Worm (Caenorhabditis elegans) whole organism, L1 larva: ENCODE results near the gene glb-31.

Source experiments
- C04F5.9 ChIP-seq: sonication (generic microtip); optimal IDR thresholded peaks from 2 replicates; lab custom pipeline; 2016; ENCODE audit warnings: missing genetic modification characterization, missing compliant biosample characterization
- Y116A8C.19 ChIP-seq: sonication (generic microtip); optimal IDR thresholded peaks from 2 replicates; lab custom pipeline; 2016; ENCODE audit warnings: missing compliant biosample characterization, missing genetic modification characterization, borderline replicate concordance
- aly-2 ChIP-seq: fragments of 150-350 bp; optimal IDR thresholded peaks from 2 replicates; lab custom pipeline; 2014; ENCODE audit warnings: missing biosample characterization, missing genetic modification characterization
- ama-1 ChIP-seq: fragments of 150-350 bp; optimal IDR thresholded peaks from 2 replicates; lab custom pipeline; 2014
- blmp-1 ChIP-seq: fragments of 150-350 bp; optimal IDR thresholded peaks from 2 replicates; lab custom pipeline; 2014; ENCODE audit warnings: missing biosample characterization, missing genetic modification characterization
- ceh-82 ChIP-seq, 3 experiments: fragments of 150-350 bp in 1 of 3; sonication (generic microtip) in 2 of 3; optimal IDR thresholded peaks; 2 replicates each; lab custom pipeline; 2014 to 2017; ENCODE audit warnings: missing biosample characterization in 3 of 3, missing genetic modification characterization in 3 of 3
- ces-1 ChIP-seq: fragments of 150-350 bp; optimal IDR thresholded peaks from 2 replicates; lab custom pipeline; 2014; ENCODE audit warnings: missing biosample characterization, missing genetic modification reagents, missing genetic modification characterization
- dpl-1 ChIP-seq, 3 experiments: fragments of 150-350 bp in 2 of 3; sonication (generic microtip) in 1 of 3; optimal IDR thresholded peaks; 2 replicates each; lab custom pipeline; 2014 to 2017; ENCODE audit warnings: missing biosample characterization in 3 of 3, missing genetic modification characterization in 3 of 3, missing genetic modification reagents in 3 of 3
- efl-1 ChIP-seq, 4 experiments: fragments of 150-350 bp; optimal IDR thresholded peaks in 3 of 4; peaks in 1 of 4; 1 replicate in 1 of 4; 2 replicates in 3 of 4; lab custom pipeline; 2014; ENCODE audit warnings: missing biosample characterization in 2 of 4, missing genetic modification characterization in 2 of 4, missing genetic modification reagents in 2 of 4
- elt-3 ChIP-seq, 6 experiments: fragments of 150-350 bp in 1 of 6; sonication (generic microtip); optimal IDR thresholded peaks; 2 replicates each; lab custom pipeline; 2017 to 2018; ENCODE audit warnings: missing biosample characterization in 6 of 6, missing genetic modification characterization in 6 of 6, inconsistent platforms in 1 of 6
- fkh-8 ChIP-seq: sonication (generic microtip); optimal IDR thresholded peaks from 2 replicates; lab custom pipeline; 2016; ENCODE audit warnings: mild to moderate bottlenecking, missing genetic modification characterization, missing compliant biosample characterization
- fos-1 ChIP-seq: fragments of 150-350 bp; optimal IDR thresholded peaks from 2 replicates; lab custom pipeline; 2014; ENCODE audit warnings: missing biosample characterization, missing genetic modification characterization
- hlh-17 ChIP-seq: fragments of 200-800 bp; sonication (Bioruptor generic); optimal IDR thresholded peaks from 2 replicates; lab custom pipeline; 2018; ENCODE audit warnings: missing genetic modification characterization, mild to moderate bottlenecking, missing compliant biosample characterization, moderate library complexity, borderline replicate concordance
- hlh-4 ChIP-seq: sonication (generic microtip); optimal IDR thresholded peaks from 2 replicates; lab custom pipeline; 2016; ENCODE audit warnings: mild to moderate bottlenecking, missing genetic modification characterization, missing compliant biosample characterization
- irx-1 ChIP-seq: sonication (generic microtip); optimal IDR thresholded peaks from 2 replicates; lab custom pipeline; 2016; ENCODE audit warnings: missing genetic modification characterization, missing compliant biosample characterization
- isw-1 ChIP-seq: fragments of 200-800 bp; sonication (Bioruptor generic); IDR thresholded peaks from 2 replicates; pipeline ENCODE4 v1.3.6; 2022; ENCODE audit warnings: missing genetic modification characterization, missing compliant biosample characterization
- lin-14 ChIP-seq: fragments of 200-800 bp; sonication (Bioruptor generic); optimal IDR thresholded peaks from 2 replicates; lab custom pipeline; 2018; ENCODE audit warnings: mild to moderate bottlenecking, missing genetic modification characterization, moderate library complexity, missing compliant biosample characterization
- lin-15B ChIP-seq: fragments of 150-350 bp; sonication (generic microtip); optimal IDR thresholded peaks from 3 replicates; lab custom pipeline; 2014; ENCODE audit warnings: missing biosample characterization, missing genetic modification characterization
- lin-35 ChIP-seq, 2 experiments: fragments of 150-350 bp; optimal IDR thresholded peaks; 2 replicates each; lab custom pipeline; 2014; ENCODE audit warnings: missing biosample characterization in 2 of 2, missing genetic modification characterization in 2 of 2, missing genetic modification reagents in 2 of 2
- lsy-2 ChIP-seq, 2 experiments: fragments of 150-350 bp; optimal IDR thresholded peaks; 2 replicates each; lab custom pipeline; 2014; ENCODE audit warnings: missing biosample characterization in 2 of 2, missing genetic modification characterization in 2 of 2
- mdl-1 ChIP-seq, 2 experiments: fragments of 150-350 bp; optimal IDR thresholded peaks; 2 replicates each; lab custom pipeline; 2014 to 2017; ENCODE audit warnings: missing biosample characterization in 2 of 2, missing genetic modification characterization in 2 of 2, inconsistent platforms in 1 of 2
- nhr-11 ChIP-seq: fragments of 150-350 bp; optimal IDR thresholded peaks from 2 replicates; lab custom pipeline; 2014; ENCODE audit warnings: missing biosample characterization, missing genetic modification characterization
- nhr-12 ChIP-seq: sonication (generic microtip); optimal IDR thresholded peaks from 2 replicates; lab custom pipeline; 2017; ENCODE audit warnings: missing biosample characterization, missing genetic modification characterization
- nhr-20 ChIP-seq: sonication (generic microtip); optimal IDR thresholded peaks from 2 replicates; lab custom pipeline; 2016; ENCODE audit warnings: mild to moderate bottlenecking, missing genetic modification characterization, missing compliant biosample characterization
- nhr-237 ChIP-seq: fragments of 150-350 bp; optimal IDR thresholded peaks from 2 replicates; lab custom pipeline; 2014; ENCODE audit warnings: missing biosample characterization, missing genetic modification characterization
- nhr-28 ChIP-seq: fragments of 150-350 bp; optimal IDR thresholded peaks from 2 replicates; lab custom pipeline; 2014; ENCODE audit warnings: missing biosample characterization, missing genetic modification characterization
- nhr-47 ChIP-seq: sonication (generic microtip); optimal IDR thresholded peaks from 2 replicates; lab custom pipeline; 2016; ENCODE audit warnings: mild to moderate bottlenecking, missing genetic modification characterization, moderate library complexity, missing compliant biosample characterization
- nhr-71 ChIP-seq: sonication (generic microtip); optimal IDR thresholded peaks from 2 replicates; lab custom pipeline; 2016; ENCODE audit warnings: mild to moderate bottlenecking, missing genetic modification characterization, moderate library complexity, missing compliant biosample characterization
- nhr-77 ChIP-seq: fragments of 150-350 bp; optimal IDR thresholded peaks from 2 replicates; lab custom pipeline; 2014; ENCODE audit warnings: missing biosample characterization, missing genetic modification characterization
- nhr-85 ChIP-seq: sonication (generic microtip); peaks from one replicate; lab custom pipeline; 2016; ENCODE audit warnings: missing genetic modification characterization, inconsistent platforms, missing compliant biosample characterization
- pag-3 ChIP-seq: sonication (generic microtip); optimal IDR thresholded peaks from 2 replicates; lab custom pipeline; 2017; ENCODE audit warnings: missing genetic modification characterization, mild to moderate bottlenecking, missing compliant biosample characterization, antibody characterized with exemption, borderline replicate concordance; ENCODE audit not compliant: insufficient read depth
- skn-1 ChIP-seq: fragments of 150-350 bp; optimal IDR thresholded peaks from 2 replicates; lab custom pipeline; 2014; ENCODE audit warnings: missing biosample characterization, missing genetic modification characterization
- snu-23 ChIP-seq: sonication (generic microtip); optimal IDR thresholded peaks from 2 replicates; lab custom pipeline; 2016; ENCODE audit warnings: missing genetic modification characterization, missing compliant biosample characterization
- swsn-7 ChIP-seq: sonication (generic microtip); optimal IDR thresholded peaks from 2 replicates; lab custom pipeline; 2016; ENCODE audit warnings: missing genetic modification characterization, missing compliant biosample characterization
- tbx-2 ChIP-seq: sonication (generic microtip); optimal IDR thresholded peaks from 2 replicates; lab custom pipeline; 2016; ENCODE audit warnings: missing genetic modification characterization, missing compliant biosample characterization
- xbp-1 ChIP-seq: sonication (generic microtip); optimal IDR thresholded peaks from 2 replicates; lab custom pipeline; 2016; ENCODE audit warnings: missing genetic modification characterization, missing compliant biosample characterization
- zag-1 ChIP-seq: fragments of 150-350 bp; optimal IDR thresholded peaks from 2 replicates; lab custom pipeline; 2014; ENCODE audit warnings: missing biosample characterization, missing genetic modification characterization
- ztf-11 ChIP-seq, 2 experiments: sonication (generic microtip); optimal IDR thresholded peaks; 2 replicates each; lab custom pipeline; 2016 to 2017; ENCODE audit warnings: missing genetic modification characterization in 2 of 2, missing biosample characterization in 1 of 2, missing compliant biosample characterization in 1 of 2

The glb-31 gene

DNA sequence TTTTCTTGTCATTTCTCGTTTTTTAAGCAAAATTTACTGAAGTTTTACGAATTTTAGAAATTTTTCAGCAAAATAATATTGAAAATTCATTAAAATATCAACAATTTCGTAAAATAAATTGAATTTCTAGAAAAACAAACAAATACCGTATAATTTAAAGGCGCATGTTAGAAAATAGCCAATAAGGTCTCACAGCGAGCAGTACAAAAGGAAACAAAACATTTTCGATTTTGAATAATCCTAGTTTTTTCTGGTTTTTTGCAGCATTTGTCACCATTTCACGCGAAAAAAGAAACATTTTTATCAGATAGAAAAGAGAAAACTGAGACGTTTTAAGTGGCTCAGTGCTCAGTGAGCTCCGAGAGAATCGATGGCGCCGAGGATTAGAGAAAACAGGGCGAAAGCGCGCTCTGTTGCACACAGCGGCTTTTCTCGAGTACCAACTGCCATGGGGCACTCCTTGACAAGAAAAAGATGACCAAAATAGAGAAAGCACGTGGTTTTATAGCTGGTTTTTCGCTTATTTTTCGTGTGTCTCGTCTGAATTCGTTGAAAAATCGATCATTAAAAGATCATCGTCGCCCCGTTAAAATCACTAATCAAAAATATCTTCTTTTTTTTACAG lies 8.6 kb upstream of the glb-31 start, which contains the start of the genes alh-6 and fcho-1:
Gene alh-6 (minus strand): TSS at position 242 of the 625 bp plus-strand sequence.
Gene fcho-1 (plus strand): TSS at position 624 of the 625 bp plus-strand sequence.
- TF ChIP-seq nhr-77 (tag; lab: Kevin White, UChicago) (no peak), lin-14 (GFP tag; lab: Kevin White, UChicago) (peak; percentile 63), fos-1 (tag; lab: Kevin White, UChicago) (no peak), ztf-11 (tag; optimal IDR thresholded peaks at IDR 0.05; lab: Kevin White, UChicago) (no peak), hlh-17 (GFP tag; lab: Kevin White, UChicago) (no peak), nhr-20 (tag; lab: Kevin White, UChicago) (peak; percentile 19), efl-1 (optimal IDR thresholded peaks at IDR 0.05; lab: Kevin White, UChicago) (peak; percentile 24 to 27), efl-1 (GFP tag; optimal IDR thresholded peaks at IDR 0.05 in 1 of 2; lab: Kevin White, UChicago) (peak in 1 of 2 experiments; percentile 36), nhr-85 (tag; lab: Kevin White, UChicago) (no peak), mdl-1 (tag; optimal IDR thresholded peaks at IDR 0.05; lab: Kevin White, UChicago) (peak in 1 of 2 experiments; percentile 19), nhr-28 (tag; lab: Kevin White, UChicago) (no peak), lin-35 (GFP tag; optimal IDR thresholded peaks at IDR 0.05; lab: Kevin White, UChicago) (peak; percentile 28 to 46), elt-3 (tag; optimal IDR thresholded peaks at IDR 0.05; lab: Kevin White, UChicago) (peak in 1 of 6 experiments; percentile 8), irx-1 (no peak), isw-1 (GFP tag; lab: Robert Waterston, UW) (peak; percentile 14; the same call in 1 of the 2 replicates), C04F5.9 (tag; lab: Kevin White, UChicago) (no peak), nhr-237 (tag; lab: Kevin White, UChicago) (no peak), dpl-1 (GFP tag; optimal IDR thresholded peaks at IDR 0.05; lab: Kevin White, UChicago) (peak in 1 of 3 experiments; percentile 40), ceh-82 (tag; optimal IDR thresholded peaks at IDR 0.05; lab: Kevin White, UChicago) (peak in 1 of 3 experiments; percentile 11), lin-15B (tag; lab: Kevin White, UChicago) (peak; percentile 32), skn-1 (peak; percentile 3), nhr-47 (tag; lab: Kevin White, UChicago) (peak; percentile 25), fkh-8 (tag; lab: Kevin White, UChicago) (no peak), lsy-2 (tag; optimal IDR thresholded peaks at IDR 0.05; lab: Kevin White, UChicago) (peak in 1 of 2 experiments; percentile 24)

DNA sequence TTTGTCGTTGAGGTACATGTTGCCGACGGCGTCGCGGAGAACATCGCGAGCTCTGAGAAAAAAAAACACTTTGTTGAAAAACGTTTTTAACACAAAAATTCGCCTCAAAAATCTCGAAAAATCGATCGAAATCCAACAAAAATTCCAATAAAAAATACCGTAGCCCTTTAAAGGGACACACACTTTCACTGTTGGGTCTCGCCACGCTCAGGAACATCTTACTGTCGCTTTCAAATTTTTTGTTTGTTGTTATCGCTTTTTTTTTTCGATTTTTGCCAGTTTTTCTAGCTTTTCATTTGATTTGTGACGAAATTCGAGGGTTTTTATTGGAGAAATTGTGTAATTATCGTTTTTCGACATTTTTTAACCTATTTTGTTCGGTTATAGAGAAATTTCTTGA lies 5.1 kb upstream of the glb-31 start:
- TF ChIP-seq pag-3 (tag; lab: Kevin White, UChicago) = no peak
- no peak for TF ChIP-seq ama-1
- TF ChIP-seq nhr-71 (tag; lab: Kevin White, UChicago) = no peak
- no peak for TF ChIP-seq tbx-2 (tag; lab: Kevin White, UChicago)
- TF ChIP-seq zag-1 (tag; lab: Kevin White, UChicago) = no peak
- TF ChIP-seq snu-23 (GFP tag; lab: Kevin White, UChicago) = no peak
- TF ChIP-seq xbp-1 = no peak
- TF ChIP-seq Y116A8C.19 (tag; lab: Kevin White, UChicago) = no peak
- no peak for TF ChIP-seq nhr-12 (tag; lab: Kevin White, UChicago)
- no peak for TF ChIP-seq mdl-1 (tag; optimal IDR thresholded peaks at IDR 0.05; lab: Kevin White, UChicago)
- no peak for TF ChIP-seq nhr-20 (tag; lab: Kevin White, UChicago)
- TF ChIP-seq blmp-1 = no peak
- no peak for TF ChIP-seq nhr-11
- TF ChIP-seq ces-1 (GFP tag; lab: Kevin White, UChicago) = no peak
- no peak for TF ChIP-seq ztf-11 (tag; optimal IDR thresholded peaks at IDR 0.05; lab: Kevin White, UChicago)
- TF ChIP-seq hlh-4 (tag; lab: Kevin White, UChicago) = no peak
- TF ChIP-seq swsn-7 (tag; lab: Kevin White, UChicago) = no peak
- no peak for TF ChIP-seq aly-2 (tag; lab: Kevin White, UChicago)
- TF ChIP-seq lin-14 (GFP tag; lab: Kevin White, UChicago) = no peak
